Fruit fly (Drosophila melanogaster) whole organism: ENCODE measurements around the gene CG32686.

Source experiments
- EcR ChIP-seq, 2 experiments: fragments of >200 bp; optimal IDR thresholded peaks; 2 replicates each; lab custom pipeline; 2017; ENCODE audit warnings: missing biosample characterization in 2 of 2, missing genetic modification characterization in 2 of 2, missing genetic modification reagents in 2 of 2
- psq ChIP-seq: fragments of >200 bp; optimal IDR thresholded peaks from 2 replicates; lab custom pipeline; 2017

dm6 chrX:10324836-10325566 is 50.1 kb downstream of the CG32686 start:
- TF ChIP-seq psq (lab: Kevin White, UChicago) (no peak), EcR (GFP tag; optimal IDR thresholded peaks at IDR 0.05; lab: Kevin White, UChicago) (no peak)
